Fruit fly (Drosophila melanogaster) whole organism, embryonic: ENCODE data around the gene CG13659.

Experiments
- ATbp ChIP-seq: fragments of 200-800 bp; sonication (Bioruptor generic); optimal IDR thresholded peaks from 2 replicates; lab custom pipeline; 2017; ENCODE audit warnings: missing biosample characterization, mild to moderate bottlenecking, missing genetic modification characterization, missing genetic modification reagents
- Atf6 ChIP-seq: fragments of 200-800 bp; sonication (Bioruptor generic); IDR thresholded peaks from 2 replicates; pipeline ENCODE4 v1.3.6; 2022; ENCODE audit warnings: missing biosample characterization, missing genetic modification characterization
- Awh ChIP-seq: fragments of 200-800 bp; sonication (Bioruptor generic); IDR thresholded peaks from 2 replicates; pipeline ENCODE4, ENCODE4 v1.3.6; 2022; ENCODE audit warnings: missing biosample characterization, missing genetic modification characterization
- B-H2 ChIP-seq: fragments of 200-800 bp; sonication (Bioruptor generic); optimal IDR thresholded peaks from 2 replicates; lab custom pipeline; 2018; ENCODE audit warnings: missing biosample characterization, mild to moderate bottlenecking, missing genetic modification characterization
- BtbVII ChIP-seq: fragments of 200-800 bp; sonication (Bioruptor generic); optimal IDR thresholded peaks from 3 replicates; lab custom pipeline; 2017; ENCODE audit warnings: missing biosample characterization, mild to moderate bottlenecking, missing genetic modification characterization
- CG10147 ChIP-seq: fragments of 200-800 bp; sonication (Bioruptor generic); optimal IDR thresholded peaks from 2 replicates; lab custom pipeline; 2019; ENCODE audit warnings: missing biosample characterization, mild to moderate bottlenecking, missing genetic modification characterization, moderate library complexity
- CG10543 ChIP-seq: fragments of 200-800 bp; sonication (Bioruptor generic); optimal IDR thresholded peaks from 3 replicates; lab custom pipeline; 2017; ENCODE audit warnings: missing biosample characterization, mild to moderate bottlenecking, missing genetic modification characterization, moderate library complexity
- CG12071 ChIP-seq: fragments of 200-800 bp; sonication (Bioruptor generic); optimal IDR thresholded peaks from 3 replicates; lab custom pipeline; 2018; ENCODE audit warnings: missing biosample characterization, mild to moderate bottlenecking, missing genetic modification characterization
- CG12659 ChIP-seq: fragments of 200-800 bp; sonication (Bioruptor generic); optimal IDR thresholded peaks from 3 replicates; lab custom pipeline; 2017; ENCODE audit warnings: mild to moderate bottlenecking, missing biosample characterization, missing genetic modification reagents, missing genetic modification characterization
- CG12769 ChIP-seq: fragments of 200-800 bp; sonication (Bioruptor generic); optimal IDR thresholded peaks from 2 replicates; lab custom pipeline; 2019; ENCODE audit warnings: missing biosample characterization, mild to moderate bottlenecking, missing genetic modification characterization, moderate library complexity
- CG14014 ChIP-seq: fragments of 200-800 bp; sonication (Bioruptor generic); IDR thresholded peaks from 2 replicates; pipeline ENCODE4 v1.3.6; 2022; ENCODE audit warnings: missing biosample characterization, missing genetic modification characterization
- CG15011 ChIP-seq: fragments of 200-800 bp; sonication (Bioruptor generic); optimal IDR thresholded peaks from 3 replicates; lab custom pipeline; 2018; ENCODE audit warnings: missing biosample characterization, mild to moderate bottlenecking, missing genetic modification characterization
- CG1647 ChIP-seq: fragments of 200-800 bp; sonication (Bioruptor generic); optimal IDR thresholded peaks from 3 replicates; lab custom pipeline; 2016; ENCODE audit warnings: missing biosample characterization, missing genetic modification characterization
- CG16815 ChIP-seq: fragments of 200-800 bp; sonication (Bioruptor generic); optimal IDR thresholded peaks from 3 replicates; lab custom pipeline; 2017; ENCODE audit warnings: missing biosample characterization, mild to moderate bottlenecking, missing genetic modification characterization
- CG17568 ChIP-seq: fragments of 200-800 bp; sonication (Bioruptor generic); optimal IDR thresholded peaks from 2 replicates; lab custom pipeline; 2018; ENCODE audit warnings: missing biosample characterization, mild to moderate bottlenecking, missing genetic modification characterization, moderate library complexity
- CG17802 ChIP-seq: fragments of 200-800 bp; sonication (Bioruptor generic); optimal IDR thresholded peaks from 2 replicates; lab custom pipeline; 2018; ENCODE audit warnings: missing biosample characterization, mild to moderate bottlenecking, missing genetic modification characterization, moderate library complexity
- CG18619 ChIP-seq: fragments of 200-800 bp; sonication (Bioruptor generic); optimal IDR thresholded peaks from 3 replicates; lab custom pipeline; 2017; ENCODE audit warnings: missing biosample characterization, mild to moderate bottlenecking, missing genetic modification characterization
- CG2120 ChIP-seq: fragments of 200-800 bp; sonication (Bioruptor generic); optimal IDR thresholded peaks from 3 replicates; lab custom pipeline; 2016; ENCODE audit warnings: missing biosample characterization, missing genetic modification characterization
- CG3407 ChIP-seq: fragments of 200-800 bp; sonication (Bioruptor generic); optimal IDR thresholded peaks from 2 replicates; lab custom pipeline; 2018; ENCODE audit warnings: missing biosample characterization, mild to moderate bottlenecking, missing genetic modification characterization
- CG34376 ChIP-seq: fragments of 200-800 bp; sonication (Bioruptor generic); optimal IDR thresholded peaks from 2 replicates; lab custom pipeline; 2018; ENCODE audit warnings: missing biosample characterization, mild to moderate bottlenecking, missing genetic modification characterization
- CG6854 ChIP-seq: fragments of 200-800 bp; sonication (Bioruptor generic); optimal IDR thresholded peaks from 3 replicates; lab custom pipeline; 2017; ENCODE audit warnings: missing biosample characterization, mild to moderate bottlenecking, missing genetic modification characterization
- CG7928 ChIP-seq: fragments of 200-800 bp; sonication (Bioruptor generic); optimal IDR thresholded peaks from 2 replicates; lab custom pipeline; 2017; ENCODE audit warnings: missing biosample characterization, mild to moderate bottlenecking, missing genetic modification characterization
- CG7987 ChIP-seq: fragments of 200-800 bp; sonication (Bioruptor generic); optimal IDR thresholded peaks from 2 replicates; lab custom pipeline; 2018; ENCODE audit warnings: missing biosample characterization, mild to moderate bottlenecking, missing genetic modification characterization, moderate library complexity
- CG8290 ChIP-seq, 3 experiments: fragments of 200-800 bp; sonication (Bioruptor generic); optimal IDR thresholded peaks; 2 replicates each; lab custom pipeline; 2016 to 2019; ENCODE audit warnings: missing biosample characterization in 3 of 3, missing genetic modification characterization in 3 of 3, mild to moderate bottlenecking in 2 of 3, moderate library complexity in 1 of 3
- CG8359 ChIP-seq: fragments of 200-800 bp; sonication (Bioruptor generic); optimal IDR thresholded peaks from 2 replicates; lab custom pipeline; 2017; ENCODE audit warnings: missing biosample characterization, mild to moderate bottlenecking, missing genetic modification characterization, borderline replicate concordance
- CrebB ChIP-seq: fragments of 200-800 bp; sonication (Bioruptor generic); optimal IDR thresholded peaks from 3 replicates; lab custom pipeline; 2018; ENCODE audit warnings: missing biosample characterization, mild to moderate bottlenecking, missing genetic modification characterization
- Fer1 ChIP-seq: fragments of 200-800 bp; sonication (Bioruptor generic); optimal IDR thresholded peaks from 2 replicates; lab custom pipeline; 2017; ENCODE audit warnings: missing biosample characterization, mild to moderate bottlenecking, missing genetic modification characterization
- HHEX ChIP-seq: fragments of 200-800 bp; sonication (Bioruptor generic); optimal IDR thresholded peaks from 3 replicates; lab custom pipeline; 2017; ENCODE audit warnings: missing biosample characterization, mild to moderate bottlenecking, missing genetic modification characterization, missing genetic modification reagents
- Hand ChIP-seq: fragments of 200-800 bp; sonication (Bioruptor generic); optimal IDR thresholded peaks from 2 replicates; lab custom pipeline; 2017; ENCODE audit warnings: mild to moderate bottlenecking, missing biosample characterization, missing genetic modification reagents, missing genetic modification characterization
- Hey ChIP-seq: fragments of 200-800 bp; sonication (Bioruptor generic); optimal IDR thresholded peaks from 3 replicates; lab custom pipeline; 2018; ENCODE audit warnings: missing biosample characterization, mild to moderate bottlenecking, missing genetic modification characterization
- HmgZ ChIP-seq: fragments of 200-800 bp; sonication (Bioruptor generic); optimal IDR thresholded peaks from 2 replicates; lab custom pipeline; 2018; ENCODE audit warnings: missing biosample characterization, mild to moderate bottlenecking, missing genetic modification characterization
- MBD-R2 ChIP-seq: fragments of 200-800 bp; sonication (Bioruptor generic); IDR thresholded peaks from 2 replicates; pipeline ENCODE4 v1.3.6; 2022; ENCODE audit warnings: missing biosample characterization, missing genetic modification characterization
- Mrtf ChIP-seq: fragments of 200-800 bp; sonication (Bioruptor generic); IDR thresholded peaks from 3 replicates; pipeline ENCODE4 v1.3.6; 2022; ENCODE audit warnings: missing biosample characterization, missing genetic modification characterization
- PHDP ChIP-seq: fragments of 200-800 bp; sonication (Bioruptor generic); optimal IDR thresholded peaks from 3 replicates; lab custom pipeline; 2018; ENCODE audit warnings: missing biosample characterization, mild to moderate bottlenecking, missing genetic modification characterization, moderate library complexity
- Rfx ChIP-seq: fragments of 200-800 bp; sonication (Bioruptor generic); IDR thresholded peaks from 2 replicates; pipeline ENCODE4 v1.3.6; 2022; ENCODE audit warnings: missing biosample characterization, missing genetic modification characterization
- Vsx1 ChIP-seq: fragments of 200-800 bp; sonication (Bioruptor generic); optimal IDR thresholded peaks from 2 replicates; lab custom pipeline; 2017; ENCODE audit warnings: missing biosample characterization, mild to moderate bottlenecking, missing genetic modification characterization, missing genetic modification reagents
- YL-1 ChIP-seq: fragments of 200-800 bp; sonication (Bioruptor generic); optimal IDR thresholded peaks from 3 replicates; lab custom pipeline; 2017; ENCODE audit warnings: missing biosample characterization, mild to moderate bottlenecking, missing genetic modification characterization
- ara ChIP-seq: fragments of 200-800 bp; sonication (Bioruptor generic); IDR thresholded peaks from 2 replicates; pipeline ENCODE4 v1.3.6; 2022; ENCODE audit warnings: missing biosample characterization, missing genetic modification characterization
- bcd ChIP-seq: fragments of 200-800 bp; sonication (Bioruptor generic); optimal IDR thresholded peaks from 2 replicates; lab custom pipeline; 2017; ENCODE audit warnings: missing biosample characterization, mild to moderate bottlenecking, missing genetic modification characterization
- chm ChIP-seq: fragments of 200-800 bp; sonication (Bioruptor generic); IDR thresholded peaks from 2 replicates; pipeline ENCODE4 v1.3.6; 2022; ENCODE audit warnings: missing biosample characterization, missing genetic modification characterization
- exex ChIP-seq: fragments of 200-800 bp; sonication (Bioruptor generic); optimal IDR thresholded peaks from 4 replicates; lab custom pipeline; 2018; ENCODE audit warnings: missing biosample characterization, mild to moderate bottlenecking, missing genetic modification characterization, moderate library complexity
- fd3F ChIP-seq: fragments of 200-800 bp; sonication (Bioruptor generic); optimal IDR thresholded peaks from 2 replicates; lab custom pipeline; 2018; ENCODE audit warnings: missing biosample characterization, mild to moderate bottlenecking, missing genetic modification characterization, moderate library complexity
- jing ChIP-seq: fragments of 200-800 bp; sonication (Bioruptor generic); optimal IDR thresholded peaks from 2 replicates; lab custom pipeline; 2018; ENCODE audit warnings: missing biosample characterization, mild to moderate bottlenecking, missing genetic modification characterization
- sisA ChIP-seq: fragments of 200-800 bp; sonication (Bioruptor generic); IDR thresholded peaks from 2 replicates; pipeline ENCODE4 v1.3.6; 2022; ENCODE audit warnings: missing biosample characterization, missing genetic modification characterization
- unpg ChIP-seq: fragments of 200-800 bp; sonication (Bioruptor generic); optimal IDR thresholded peaks from 3 replicates; lab custom pipeline; 2018; ENCODE audit warnings: missing biosample characterization, mild to moderate bottlenecking, missing genetic modification characterization, moderate library complexity

The CG13659 gene

DNA sequence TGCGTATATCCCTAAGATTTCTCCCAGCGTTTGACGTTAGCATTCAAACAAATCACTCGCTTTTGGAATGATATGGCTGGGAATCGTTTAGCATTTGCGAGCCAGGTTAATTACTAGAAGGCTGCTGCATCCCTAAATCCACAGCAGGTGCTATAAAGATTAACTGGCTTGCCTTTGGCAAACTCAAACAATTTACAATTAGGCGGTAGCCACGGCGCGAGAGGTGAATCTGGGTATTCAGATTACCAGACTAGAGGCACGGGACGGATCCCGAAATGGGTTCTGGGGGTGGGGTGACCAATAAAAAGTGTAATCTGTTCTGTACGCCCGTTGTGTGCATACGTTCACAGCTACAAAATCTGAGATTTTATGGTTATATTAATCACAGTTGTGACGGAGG lies 19.5 kb upstream of the CG13659 start, which contains the start of gene CG11892 (continued):
- peak; percentile 52 for TF ChIP-seq BtbVII (GFP tag; lab: Kevin White, UChicago)
- peak; percentile 6 for TF ChIP-seq CG8359 (GFP tag; lab: Kevin White, UChicago)
- peak; percentile 6 for TF ChIP-seq YL-1 (GFP tag; lab: Kevin White, UChicago)
- 0 out of 2 replicates have a peak, but pooled peaks have one; percentile 43 for TF ChIP-seq ara (GFP tag; lab: Robert Waterston, UW)
- TF ChIP-seq chm (GFP tag; lab: Robert Waterston, UW) = no peak
- no peak for TF ChIP-seq CG1647 (GFP tag; lab: Kevin White, UChicago)
- peak; percentile 44 for TF ChIP-seq CG2120
- TF ChIP-seq sisA (GFP tag; lab: Robert Waterston, UW) = no peak
- TF ChIP-seq Fer1 (GFP tag; lab: Kevin White, UChicago) = peak; percentile 74
- TF ChIP-seq CG12659 (GFP tag; lab: Kevin White, UChicago) = peak; percentile 46
- TF ChIP-seq CG6854 (GFP tag; lab: Kevin White, UChicago) = peak; percentile 40
- TF ChIP-seq CG12769 (tag; lab: Kevin White, UChicago) = peak; percentile 87
- TF ChIP-seq Rfx (GFP tag; lab: Robert Waterston, UW) = 0 out of 2 replicates have a peak, but pooled peaks have one; percentile 15
- peak; percentile 27 for TF ChIP-seq CG10147 (GFP tag; lab: Kevin White, UChicago)
- peak; percentile 15 for TF ChIP-seq exex (tag; lab: Kevin White, UChicago)
- peak; percentile 19 for TF ChIP-seq B-H2 (GFP tag; lab: Kevin White, UChicago)
- peak; percentile 80 for TF ChIP-seq CG7987
- peak; percentile 81 for TF ChIP-seq CG12071 (GFP tag; lab: Kevin White, UChicago)
- peak; percentile 17 for TF ChIP-seq CG34376 (GFP tag; lab: Kevin White, UChicago)
- no peak for TF ChIP-seq Mrtf
- no peak for TF ChIP-seq Awh
- TF ChIP-seq HmgZ (tag; lab: Kevin White, UChicago) = peak; percentile 32
- peak; percentile 53 for TF ChIP-seq Hey (tag; lab: Kevin White, UChicago)
- TF ChIP-seq HHEX = peak; percentile 64
- TF ChIP-seq CG15011 = peak; percentile 31
- TF ChIP-seq CG18619 = peak; percentile 46
- TF ChIP-seq MBD-R2 (GFP tag; lab: Robert Waterston, UW) = no peak
- peak; percentile 12 for TF ChIP-seq Hand (GFP tag; lab: Kevin White, UChicago)
- peak; percentile 72 for TF ChIP-seq CG10543 (GFP tag; lab: Kevin White, UChicago)
- peak; percentile 45 for TF ChIP-seq Vsx1 (GFP tag; lab: Kevin White, UChicago)
- TF ChIP-seq ATbp (GFP tag; lab: Kevin White, UChicago) = peak; percentile 82
- peak; percentile 20 for TF ChIP-seq bcd (GFP tag; lab: Kevin White, UChicago)
- no peak for TF ChIP-seq CG8290 (GFP tag; optimal IDR thresholded peaks at IDR 0.05; lab: Kevin White, UChicago)
- peak in 1 of 2 experiments; percentile 93 for TF ChIP-seq CG8290 (tag; optimal IDR thresholded peaks at IDR 0.05; lab: Kevin White, UChicago)
- peak; percentile 51 for TF ChIP-seq unpg (GFP tag; lab: Kevin White, UChicago)
- peak; percentile 27; the same call in 1 of the 2 replicates for TF ChIP-seq CG14014
- TF ChIP-seq Atf6 (GFP tag; lab: Robert Waterston, UW) = peak; percentile 21; the same call in 1 of the 2 replicates
- peak; percentile 42 for TF ChIP-seq CG3407 (GFP tag; lab: Kevin White, UChicago)
- TF ChIP-seq fd3F (GFP tag; lab: Kevin White, UChicago) = peak; percentile 28
- TF ChIP-seq CG7928 = peak; percentile 45
- TF ChIP-seq jing = no peak
- TF ChIP-seq CrebB = peak; percentile 66
- peak; percentile 49 for TF ChIP-seq CG17568
- TF ChIP-seq CG17802 = no peak
- peak; percentile 58 for TF ChIP-seq PHDP
- no peak for TF ChIP-seq CG16815 (GFP tag; lab: Kevin White, UChicago)
